Worm (Caenorhabditis elegans) whole organism, early embryonic: ENCODE measurements around the gene ZK1128.3.

Experiments
- ama-1 ChIP-seq: fragments of 150-350 bp; optimal IDR thresholded peaks from 2 replicates; lab custom pipeline; 2014
- hmbx-1 ChIP-seq: sonication (generic microtip); optimal IDR thresholded peaks from 2 replicates; lab custom pipeline; 2016; ENCODE audit warnings: mild to moderate bottlenecking, missing genetic modification characterization, missing compliant biosample characterization
- tbx-37 ChIP-seq: fragments of 200-800 bp; sonication (Bioruptor generic); conservative IDR thresholded peaks from 2 replicates; pipeline ENCODE4 v1.3.6; 2022; ENCODE audit warnings: missing genetic modification reagents, missing genetic modification characterization, missing compliant biosample characterization

ce11 chrIII:10093093-10093492 is 25.6 kb downstream of the ZK1128.3 start:
- no peak for TF ChIP-seq hmbx-1 (tag; lab: Kevin White, UChicago)
- TF ChIP-seq tbx-37 = no peak
- TF ChIP-seq ama-1 (lab: Kevin White, UChicago) = no peak
